Fruit fly (Drosophila melanogaster) whole organism, embryonic: Measurements from ENCODE around the gene CG31207.

Source experiments
- Atf-2 ChIP-seq: fragments of 200-800 bp; sonication (Bioruptor generic); optimal IDR thresholded peaks from 2 replicates; lab custom pipeline; 2016; ENCODE audit warnings: missing biosample characterization, missing genetic modification characterization
- CG11560 ChIP-seq: fragments of 200-800 bp; sonication (Bioruptor generic); IDR thresholded peaks from 3 replicates; pipeline ENCODE4 v1.3.6; 2022; ENCODE audit warnings: missing biosample characterization, missing genetic modification characterization
- CG12744 ChIP-seq: fragments of 200-800 bp; sonication (Bioruptor generic); optimal IDR thresholded peaks from 2 replicates; lab custom pipeline; 2016; ENCODE audit warnings: missing biosample characterization, missing genetic modification characterization
- CG13424 ChIP-seq: fragments of 200-800 bp; sonication (Bioruptor generic); optimal IDR thresholded peaks from 2 replicates; lab custom pipeline; 2019; ENCODE audit warnings: missing biosample characterization, mild to moderate bottlenecking, missing genetic modification characterization, moderate library complexity
- CG13624 ChIP-seq: fragments of 200-800 bp; sonication (Bioruptor generic); optimal IDR thresholded peaks from 2 replicates; lab custom pipeline; 2016; ENCODE audit warnings: missing biosample characterization, missing genetic modification characterization
- CG1529 ChIP-seq: fragments of 200-800 bp; sonication (Bioruptor generic); optimal IDR thresholded peaks from 3 replicates; lab custom pipeline; 2018; ENCODE audit warnings: missing biosample characterization, missing genetic modification characterization
- CG15514 ChIP-seq: fragments of 200-800 bp; sonication (Bioruptor generic); optimal IDR thresholded peaks from 3 replicates; lab custom pipeline; 2017; ENCODE audit warnings: missing biosample characterization, missing genetic modification characterization, mild to moderate bottlenecking, moderate library complexity, missing genetic modification reagents
- CG1603 ChIP-seq: fragments of 200-800 bp; sonication (Bioruptor generic); optimal IDR thresholded peaks from 2 replicates; lab custom pipeline; 2019; ENCODE audit warnings: missing biosample characterization, mild to moderate bottlenecking, missing genetic modification characterization, moderate library complexity
- CG16863 ChIP-seq: fragments of 200-800 bp; sonication (Bioruptor generic); optimal IDR thresholded peaks from 3 replicates; lab custom pipeline; 2016; ENCODE audit warnings: missing biosample characterization, missing genetic modification characterization
- CG17359 ChIP-seq: fragments of 200-800 bp; sonication (Bioruptor generic); optimal IDR thresholded peaks from 3 replicates; lab custom pipeline; 2018; ENCODE audit warnings: missing biosample characterization, mild to moderate bottlenecking, missing genetic modification characterization, moderate library complexity
- CG17385 ChIP-seq: fragments of 200-800 bp; sonication (Bioruptor generic); optimal IDR thresholded peaks from 3 replicates; lab custom pipeline; 2018; ENCODE audit warnings: missing biosample characterization, mild to moderate bottlenecking, missing genetic modification characterization
- CG17802 ChIP-seq: fragments of 200-800 bp; sonication (Bioruptor generic); optimal IDR thresholded peaks from 2 replicates; lab custom pipeline; 2018; ENCODE audit warnings: missing biosample characterization, mild to moderate bottlenecking, missing genetic modification characterization, moderate library complexity
- CG31224 ChIP-seq: fragments of 200-800 bp; sonication (Bioruptor generic); IDR thresholded peaks from 2 replicates; pipeline ENCODE4 v1.3.6; 2022; ENCODE audit warnings: missing biosample characterization, missing genetic modification characterization
- CG3838 ChIP-seq: fragments of 200-800 bp; sonication (Bioruptor generic); optimal IDR thresholded peaks from 3 replicates; lab custom pipeline; 2016; ENCODE audit warnings: missing biosample characterization, missing genetic modification characterization
- CG3847 ChIP-seq: fragments of 200-800 bp; sonication (Bioruptor generic); IDR thresholded peaks from 2 replicates; pipeline ENCODE4 v1.3.6; 2022; ENCODE audit warnings: missing biosample characterization, missing genetic modification characterization
- CG42726 ChIP-seq: fragments of 200-800 bp; sonication (Bioruptor generic); IDR thresholded peaks from 2 replicates; pipeline ENCODE4 v1.3.6; 2022; ENCODE audit warnings: missing biosample characterization, missing genetic modification characterization; ENCODE audit not compliant: partially characterized antibody
- CG4617 ChIP-seq: fragments of 200-800 bp; sonication (Bioruptor generic); optimal IDR thresholded peaks from 3 replicates; lab custom pipeline; 2016; ENCODE audit warnings: missing biosample characterization, missing genetic modification characterization, borderline replicate concordance
- CG6813 ChIP-seq: fragments of 200-800 bp; sonication (Bioruptor generic); optimal IDR thresholded peaks from 2 replicates; lab custom pipeline; 2017; ENCODE audit warnings: missing biosample characterization, missing genetic modification characterization, mild to moderate bottlenecking, moderate library complexity, missing genetic modification reagents
- CG7745 ChIP-seq: fragments of 200-800 bp; sonication (Bioruptor generic); optimal IDR thresholded peaks from 2 replicates; lab custom pipeline; 2018; ENCODE audit warnings: missing biosample characterization, mild to moderate bottlenecking, missing genetic modification characterization, moderate library complexity
- CG9797 ChIP-seq: fragments of 200-800 bp; sonication (Bioruptor generic); optimal IDR thresholded peaks from 3 replicates; lab custom pipeline; 2018; ENCODE audit warnings: missing biosample characterization, mild to moderate bottlenecking, missing genetic modification characterization
- CG9817 ChIP-seq: fragments of 200-800 bp; sonication (Bioruptor generic); optimal IDR thresholded peaks from 2 replicates; lab custom pipeline; 2018; ENCODE audit warnings: missing biosample characterization, mild to moderate bottlenecking, missing genetic modification characterization, moderate library complexity
- CG9932 ChIP-seq: fragments of 200-800 bp; sonication (Bioruptor generic); IDR thresholded peaks from 2 replicates; pipeline ENCODE4 v1.3.6; 2022; ENCODE audit warnings: missing biosample characterization, missing genetic modification characterization
- Dbx ChIP-seq: fragments of 200-800 bp; sonication (Bioruptor generic); IDR thresholded peaks from 3 replicates; pipeline ENCODE4 v1.3.6; 2022; ENCODE audit warnings: missing biosample characterization, missing genetic modification characterization
- Dll ChIP-seq: fragments of 200-800 bp; sonication (Bioruptor generic); IDR thresholded peaks from 4 replicates; pipeline ENCODE4 v1.3.6; 2022; ENCODE audit warnings: missing biosample characterization, missing genetic modification characterization; ENCODE audit not compliant: partially characterized antibody
- Elba2 ChIP-seq: fragments of 200-800 bp; sonication (Bioruptor generic); optimal IDR thresholded peaks from 3 replicates; lab custom pipeline; 2016; ENCODE audit warnings: missing biosample characterization, missing genetic modification characterization
- Hr51 ChIP-seq, 2 experiments: fragments of 200-800 bp; sonication (Bioruptor generic); optimal IDR thresholded peaks; 2 replicates in 1 of 2; 3 replicates in 1 of 2; lab custom pipeline; 2016 to 2018; ENCODE audit warnings: missing biosample characterization in 2 of 2, missing genetic modification characterization in 2 of 2, mild to moderate bottlenecking in 1 of 2, moderate library complexity in 1 of 2
- Hsf ChIP-seq: fragments of 200-800 bp; sonication (Bioruptor generic); optimal IDR thresholded peaks from 3 replicates; lab custom pipeline; 2016; ENCODE audit warnings: missing biosample characterization, missing genetic modification characterization
- Mes4 ChIP-seq: fragments of 200-800 bp; sonication (Bioruptor generic); optimal IDR thresholded peaks from 2 replicates; lab custom pipeline; 2016; ENCODE audit warnings: missing biosample characterization, missing genetic modification characterization
- NC2β ChIP-seq: fragments of 200-800 bp; sonication (Bioruptor generic); optimal IDR thresholded peaks from 2 replicates; lab custom pipeline; 2016; ENCODE audit warnings: missing biosample characterization, missing genetic modification characterization
- Optix ChIP-seq: fragments of 200-800 bp; sonication (Bioruptor generic); IDR thresholded peaks from 3 replicates; pipeline ENCODE4 v1.3.6; 2022; ENCODE audit warnings: missing biosample characterization, missing genetic modification characterization
- Scr ChIP-seq: fragments of 200-800 bp; sonication (Bioruptor generic); IDR thresholded peaks from 2 replicates; pipeline ENCODE4 v1.3.6; 2022; ENCODE audit warnings: missing biosample characterization, missing genetic modification characterization; ENCODE audit not compliant: partially characterized antibody
- Sin3A ChIP-seq: fragments of >200 bp; optimal IDR thresholded peaks from 2 replicates; lab custom pipeline; 2018
- Taf1 ChIP-seq: fragments of 200-800 bp; sonication (Bioruptor generic); IDR thresholded peaks from 2 replicates; pipeline ENCODE4 v1.3.6; 2022; ENCODE audit warnings: missing biosample characterization, missing genetic modification characterization
- az2 ChIP-seq: fragments of 200-800 bp; sonication (Bioruptor generic); optimal IDR thresholded peaks from 3 replicates; lab custom pipeline; 2016; ENCODE audit warnings: missing biosample characterization, missing genetic modification characterization
- bab2 ChIP-seq: fragments of 200-800 bp; sonication (Bioruptor generic); optimal IDR thresholded peaks from 2 replicates; lab custom pipeline; 2016; ENCODE audit warnings: missing biosample characterization, missing genetic modification characterization
- bigmax ChIP-seq: fragments of 200-800 bp; sonication (Bioruptor generic); optimal IDR thresholded peaks from 2 replicates; lab custom pipeline; 2018; ENCODE audit warnings: missing biosample characterization, mild to moderate bottlenecking, missing genetic modification characterization
- chn ChIP-seq: fragments of 200-800 bp; sonication (Bioruptor generic); optimal IDR thresholded peaks from 2 replicates; lab custom pipeline; 2016; ENCODE audit warnings: missing biosample characterization, missing genetic modification characterization
- dimm ChIP-seq: fragments of 200-800 bp; sonication (Bioruptor generic); IDR thresholded peaks from 2 replicates; pipeline ENCODE4 v1.3.6; 2022; ENCODE audit warnings: missing biosample characterization, missing genetic modification characterization
- ems ChIP-seq: fragments of 200-800 bp; sonication (Bioruptor generic); optimal IDR thresholded peaks from 3 replicates; lab custom pipeline; 2016; ENCODE audit warnings: missing biosample characterization, missing genetic modification characterization
- eve ChIP-seq, 2 experiments: fragments of >200 bp; optimal IDR thresholded peaks; 2 replicates each; lab custom pipeline; 2017; ENCODE audit warnings: missing biosample characterization in 2 of 2, missing genetic modification characterization in 2 of 2
- ewg ChIP-seq: fragments of 200-800 bp; sonication (Bioruptor generic); optimal IDR thresholded peaks from 3 replicates; lab custom pipeline; 2017; ENCODE audit warnings: mild to moderate bottlenecking, missing biosample characterization, missing genetic modification reagents, missing genetic modification characterization
- fru ChIP-seq: fragments of >200 bp; optimal IDR thresholded peaks from 2 replicates; lab custom pipeline; 2017
- ftz-f1 ChIP-seq: fragments of 200-800 bp; sonication (Bioruptor generic); optimal IDR thresholded peaks from 2 replicates; lab custom pipeline; 2016; ENCODE audit warnings: missing biosample characterization, missing genetic modification characterization
- gsb ChIP-seq: fragments of 200-800 bp; sonication (Bioruptor generic); IDR thresholded peaks from 2 replicates; pipeline ENCODE4 v1.3.6; 2022; ENCODE audit warnings: missing biosample characterization, missing genetic modification characterization
- gt ChIP-seq: fragments of 200-800 bp; sonication (Bioruptor generic); IDR thresholded peaks from 2 replicates; pipeline ENCODE4 v1.3.6; 2022; ENCODE audit warnings: missing biosample characterization, missing genetic modification characterization
- nmo ChIP-seq: fragments of 200-800 bp; sonication (Bioruptor generic); optimal IDR thresholded peaks from 2 replicates; lab custom pipeline; 2018; ENCODE audit warnings: missing biosample characterization, mild to moderate bottlenecking, missing genetic modification characterization, moderate library complexity
- nom ChIP-seq: fragments of 200-800 bp; sonication (Bioruptor generic); optimal IDR thresholded peaks from 2 replicates; lab custom pipeline; 2017; ENCODE audit warnings: missing biosample characterization, missing genetic modification characterization, mild to moderate bottlenecking, moderate library complexity, missing genetic modification reagents
- pb ChIP-seq: fragments of 200-800 bp; sonication (Bioruptor generic); optimal IDR thresholded peaks from 3 replicates; lab custom pipeline; 2016; ENCODE audit warnings: missing biosample characterization, missing genetic modification characterization
- usp ChIP-seq: fragments of >200 bp; optimal IDR thresholded peaks from 2 replicates; lab custom pipeline; 2017; ENCODE audit warnings: missing biosample characterization, missing genetic modification characterization
- zen ChIP-seq: fragments of 200-800 bp; sonication (Bioruptor generic); optimal IDR thresholded peaks from 3 replicates; lab custom pipeline; 2018; ENCODE audit warnings: missing biosample characterization, mild to moderate bottlenecking, missing genetic modification characterization, moderate library complexity

CG31207 gene

DNA sequence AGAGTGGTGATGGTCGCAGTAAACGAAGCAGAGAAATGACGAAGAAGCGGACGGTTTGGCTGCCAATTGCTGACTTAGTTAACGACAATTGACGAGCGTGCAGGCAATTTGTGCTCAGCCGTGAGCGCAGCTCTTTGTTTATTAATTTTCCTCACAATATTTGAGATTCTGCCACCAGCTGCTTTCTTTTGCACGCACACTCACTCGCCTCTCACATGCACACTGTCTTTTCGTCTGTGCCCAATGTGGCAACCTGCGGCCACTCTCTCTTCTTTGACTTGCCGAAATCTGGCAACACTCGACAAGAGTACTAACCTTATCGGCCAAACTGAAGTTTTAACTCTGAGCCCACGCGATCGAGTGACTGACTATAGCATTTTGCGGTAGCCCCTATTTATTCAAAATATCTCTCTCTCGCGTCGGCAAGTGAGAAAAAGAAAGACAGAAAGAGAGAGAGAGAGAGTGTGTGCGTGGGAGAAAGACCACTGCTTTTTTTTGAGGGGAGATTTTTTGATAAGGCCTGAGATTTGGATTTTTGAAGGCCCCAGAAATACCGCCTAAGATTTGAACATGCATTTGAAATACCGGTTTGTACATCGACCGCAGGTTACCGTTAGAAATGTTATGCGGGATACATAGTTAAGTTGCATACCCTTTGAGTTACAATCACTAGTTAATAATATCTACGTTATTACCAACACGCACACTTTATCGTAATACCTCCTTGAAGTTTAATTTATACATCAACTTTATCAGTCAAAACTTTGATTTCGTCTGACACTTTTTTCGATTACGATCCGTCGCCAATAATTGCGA lies 13.8 kb upstream of the CG31207 start, which contains the start of gene Mvl (continued):
- no peak for TF ChIP-seq Mes4 (GFP tag; lab: Kevin White, UChicago)
- TF ChIP-seq CG3838 (GFP tag; lab: Kevin White, UChicago): no peak
- no peak for TF ChIP-seq gt (GFP tag; lab: Robert Waterston, UW)
- TF ChIP-seq az2: no peak
- TF ChIP-seq eve (GFP tag; optimal IDR thresholded peaks at IDR 0.05; lab: Kevin White, UChicago): peak in 1 of 2 experiments; percentile 73
- TF ChIP-seq Elba2 (GFP tag; lab: Kevin White, UChicago): no peak
- TF ChIP-seq ftz-f1 (GFP tag; lab: Kevin White, UChicago): peak; percentile 82
- TF ChIP-seq CG3847: peak; percentile 34; the same call in 1 of the 2 replicates
- TF ChIP-seq usp (GFP tag; lab: Kevin White, UChicago): no peak
- TF ChIP-seq CG13624 (GFP tag; lab: Kevin White, UChicago): peak; percentile 32
- peak; percentile 62 for TF ChIP-seq CG4617 (GFP tag; lab: Kevin White, UChicago)
- no peak for TF ChIP-seq CG17385 (GFP tag; lab: Kevin White, UChicago)
- TF ChIP-seq chn (GFP tag; lab: Kevin White, UChicago): no peak
- TF ChIP-seq CG9797 (GFP tag; lab: Kevin White, UChicago): peak; percentile 17
- TF ChIP-seq ewg (GFP tag; lab: Kevin White, UChicago): peak; percentile 82
- TF ChIP-seq ems (GFP tag; lab: Kevin White, UChicago): no peak
- TF ChIP-seq pb (GFP tag; lab: Kevin White, UChicago): no peak
- TF ChIP-seq NC2β (GFP tag; lab: Kevin White, UChicago): no peak
- no peak for TF ChIP-seq Hr51 (GFP tag; optimal IDR thresholded peaks at IDR 0.05; lab: Kevin White, UChicago)
- TF ChIP-seq Dbx (GFP tag; lab: Robert Waterston, UW): 0 out of 3 replicates have a peak, but pooled peaks have one; percentile 9
- peak; percentile 82 for TF ChIP-seq bigmax (GFP tag; lab: Kevin White, UChicago)
- no peak for TF ChIP-seq bab2 (GFP tag; lab: Kevin White, UChicago)
- TF ChIP-seq CG42726: no peak
- no peak for TF ChIP-seq CG16863 (GFP tag; lab: Kevin White, UChicago)
- no peak for TF ChIP-seq fru (lab: Kevin White, UChicago)
- TF ChIP-seq CG15514 (GFP tag; lab: Kevin White, UChicago): peak; percentile 57
- TF ChIP-seq CG6813: no peak
- TF ChIP-seq dimm (GFP tag; lab: Robert Waterston, UW): no peak
- no peak for TF ChIP-seq CG9932 (GFP tag; lab: Robert Waterston, UW)
- no peak for TF ChIP-seq CG31224 (GFP tag; lab: Robert Waterston, UW)
- no peak for TF ChIP-seq Hsf (GFP tag; lab: Kevin White, UChicago)
- TF ChIP-seq nom (GFP tag; lab: Kevin White, UChicago): peak; percentile 28
- peak; percentile 5 for TF ChIP-seq CG7745 (tag; lab: Kevin White, UChicago)
- TF ChIP-seq Atf-2 (GFP tag; lab: Kevin White, UChicago): no peak
- peak; percentile 27; the same call in 1 of the 2 replicates for TF ChIP-seq Scr
- TF ChIP-seq CG12744: no peak
- TF ChIP-seq zen (tag; lab: Kevin White, UChicago): no peak
- TF ChIP-seq CG9817 (tag; lab: Kevin White, UChicago): no peak
- TF ChIP-seq Sin3A (lab: Kevin White, UChicago): no peak
- no peak for TF ChIP-seq gsb (GFP tag; lab: Robert Waterston, UW)
- TF ChIP-seq nmo (GFP tag; lab: Kevin White, UChicago): peak; percentile 39
- peak; percentile 9 for TF ChIP-seq CG17359 (tag; lab: Kevin White, UChicago)
- no peak for TF ChIP-seq CG11560 (tag; lab: Robert Waterston, UW)
- TF ChIP-seq CG17802 (tag; lab: Kevin White, UChicago): no peak
- TF ChIP-seq CG13424: no peak
- peak; percentile 58 for TF ChIP-seq CG1603 (tag; lab: Kevin White, UChicago)
- 0 out of 4 replicates have a peak, but pooled peaks have one; percentile 32 for TF ChIP-seq Dll (GFP tag; lab: Robert Waterston, UW)
- no peak for TF ChIP-seq Optix (GFP tag; lab: Robert Waterston, UW)
- no peak for TF ChIP-seq CG1529
- TF ChIP-seq Taf1: no peak
